Fruit fly (Drosophila melanogaster): ENCODE data around the gene CG43841.

The CG43841 gene

DNA sequence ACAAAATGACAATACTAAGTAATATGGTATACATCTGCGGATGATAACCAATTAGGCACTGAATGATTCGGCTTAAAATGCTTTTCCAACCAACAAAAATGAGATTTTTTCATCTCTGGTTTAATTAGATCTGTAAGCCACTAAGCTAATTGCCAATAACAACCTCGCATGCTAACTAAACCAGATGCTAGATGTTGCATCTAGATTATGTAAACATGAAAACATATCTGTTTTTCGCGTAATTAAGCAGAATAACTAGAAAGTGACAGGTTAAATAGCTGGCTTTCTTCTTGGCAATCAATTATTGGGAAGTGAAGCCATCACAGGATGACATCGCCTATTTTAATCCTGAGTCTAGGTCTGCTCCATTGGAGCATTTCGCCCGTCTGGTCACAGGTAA is at the start of gene CG43841:
TSS of gene CG43841 (plus strand) at position 301 of the 400 bp plus-strand sequence.
- TF ChIP-seq Hr38 (GFP tag; optimal IDR thresholded peaks at IDR 0.05) (no peak), Hr39 (GFP tag; optimal IDR thresholded peaks at IDR 0.05) (no peak), CG11902 (GFP tag; optimal IDR thresholded peaks at IDR 0.05) (no peak), CG4318 (GFP tag; optimal IDR thresholded peaks at IDR 0.05) (no peak), CG11762 (GFP tag; optimal IDR thresholded peaks at IDR 0.05; ENCODE audit: insufficient read depth) (no peak), spab (GFP tag; optimal IDR thresholded peaks at IDR 0.05) (no peak), CG9139 (GFP tag; optimal IDR thresholded peaks at IDR 0.05) (no peak), net (GFP tag; optimal IDR thresholded peaks at IDR 0.05) (no peak), CG31627 (GFP tag; optimal IDR thresholded peaks at IDR 0.05) (no peak), CG7368 (GFP tag; optimal IDR thresholded peaks at IDR 0.05) (no peak), Ets21C (GFP tag; optimal IDR thresholded peaks at IDR 0.05) (no peak), ss (GFP tag; optimal IDR thresholded peaks at IDR 0.05) (no peak), eg (GFP tag; IDR thresholded peaks at IDR 0.05) (no peak), CG3919 (GFP tag; optimal IDR thresholded peaks at IDR 0.05) (no peak), CG11294 (GFP tag; IDR thresholded peaks at IDR 0.05) (no peak), CG3032 (tag; optimal IDR thresholded peaks at IDR 0.05) (no peak), Smox (GFP tag; optimal IDR thresholded peaks at IDR 0.05) (no peak), Eip78C (GFP tag) (no peak), lz (GFP tag; optimal IDR thresholded peaks at IDR 0.05) (no peak), CG10631 (GFP tag; optimal IDR thresholded peaks at IDR 0.05) (no peak)

DNA sequence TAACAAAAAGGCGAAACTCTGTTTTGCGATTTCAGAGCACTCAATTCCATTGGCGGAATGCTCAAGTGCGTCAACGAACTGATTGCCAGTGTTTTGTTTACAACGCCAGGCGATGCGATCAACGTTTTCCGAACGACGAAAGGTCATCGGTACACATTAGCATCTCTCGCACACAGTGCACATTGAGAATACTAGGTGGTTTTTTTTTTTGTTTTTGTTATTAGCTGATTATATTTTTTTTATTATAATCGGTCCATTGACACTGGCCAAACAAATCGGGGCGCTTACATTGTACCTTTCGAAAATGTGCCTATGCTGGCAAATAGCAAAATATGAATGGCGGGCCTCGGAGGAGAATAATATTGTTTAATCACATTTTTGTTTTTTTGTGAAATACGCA is 44.3 kb upstream of the CG43841 start:
- TF ChIP-seq svp (GFP tag) (peak; percentile 94), eg (GFP tag; IDR thresholded peaks at IDR 0.05) (0 out of 3 replicates have a peak, but pooled peaks have one; percentile 15), CG3032 (tag; optimal IDR thresholded peaks at IDR 0.05) (no peak)

DNA sequence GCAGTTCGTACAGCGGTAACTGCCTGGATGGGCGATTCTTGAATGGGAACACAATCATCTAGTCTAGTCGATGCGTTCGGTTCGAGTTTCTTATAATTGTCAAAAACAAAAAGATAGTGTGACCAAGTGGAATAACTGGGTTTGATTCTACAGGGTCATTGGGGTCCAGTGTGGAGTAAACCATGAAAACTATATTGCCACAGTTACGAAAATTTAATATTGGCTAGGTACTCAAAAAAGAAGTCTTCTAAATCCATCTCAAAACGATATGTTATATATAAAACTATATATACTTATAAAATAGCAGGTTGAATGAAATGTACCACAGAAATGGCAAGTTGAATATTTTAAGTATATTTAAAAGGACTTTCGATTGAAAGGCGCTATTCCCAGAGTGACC is 39.5 kb upstream of the CG43841 start, which contains the start of gene CG34328:
TSS of gene CG34328 (minus strand) at position 101 of the 400 bp plus-strand sequence.
- TF ChIP-seq CG11762 (GFP tag; optimal IDR thresholded peaks at IDR 0.05; ENCODE audit: insufficient read depth) (no peak), dac (GFP tag; optimal IDR thresholded peaks at IDR 0.05) (no peak), CG6792 (GFP tag; optimal IDR thresholded peaks at IDR 0.05) (no peak), Eip78C (GFP tag) (no peak), vri (GFP tag; optimal IDR thresholded peaks at IDR 0.05) (no peak), CG31627 (GFP tag; optimal IDR thresholded peaks at IDR 0.05) (no peak), Sox14 (GFP tag; optimal IDR thresholded peaks at IDR 0.05) (no peak), CG8632 (GFP tag; optimal IDR thresholded peaks at IDR 0.05) (no peak), CG32006 (GFP tag; optimal IDR thresholded peaks at IDR 0.05) (no peak), Smox (GFP tag; optimal IDR thresholded peaks at IDR 0.05) (no peak), esn (GFP tag; optimal IDR thresholded peaks at IDR 0.05) (no peak), fkh (GFP tag; optimal IDR thresholded peaks at IDR 0.05) (no peak), pdm3 (GFP tag; optimal IDR thresholded peaks at IDR 0.05) (no peak)

DNA sequence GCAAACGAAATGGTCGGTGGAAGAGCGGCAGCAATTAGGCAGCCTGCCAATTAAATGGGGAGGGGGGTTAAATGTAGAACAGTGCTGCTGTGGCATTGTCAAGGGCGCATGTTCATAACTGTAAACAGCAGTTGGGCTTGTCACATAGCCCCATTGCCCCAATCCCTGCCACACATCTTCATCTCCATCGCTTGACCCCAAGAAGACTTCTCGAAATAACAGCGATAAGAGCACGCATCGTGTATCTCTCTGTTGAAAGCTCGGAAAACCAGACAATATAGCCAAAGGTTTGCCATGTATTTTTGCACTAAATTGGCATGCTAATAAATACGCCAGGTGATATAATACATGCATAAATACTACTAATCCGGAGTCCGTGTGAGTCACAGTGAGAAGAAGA is 36.9 kb upstream of the CG43841 start:
- TF ChIP-seq vri (GFP tag; optimal IDR thresholded peaks at IDR 0.05), result no peak
- TF ChIP-seq fd85E (GFP tag; optimal IDR thresholded peaks at IDR 0.05), result no peak
- peak; percentile 95 for TF ChIP-seq svp (GFP tag)
- no peak for TF ChIP-seq achi (GFP tag; optimal IDR thresholded peaks at IDR 0.05)

DNA sequence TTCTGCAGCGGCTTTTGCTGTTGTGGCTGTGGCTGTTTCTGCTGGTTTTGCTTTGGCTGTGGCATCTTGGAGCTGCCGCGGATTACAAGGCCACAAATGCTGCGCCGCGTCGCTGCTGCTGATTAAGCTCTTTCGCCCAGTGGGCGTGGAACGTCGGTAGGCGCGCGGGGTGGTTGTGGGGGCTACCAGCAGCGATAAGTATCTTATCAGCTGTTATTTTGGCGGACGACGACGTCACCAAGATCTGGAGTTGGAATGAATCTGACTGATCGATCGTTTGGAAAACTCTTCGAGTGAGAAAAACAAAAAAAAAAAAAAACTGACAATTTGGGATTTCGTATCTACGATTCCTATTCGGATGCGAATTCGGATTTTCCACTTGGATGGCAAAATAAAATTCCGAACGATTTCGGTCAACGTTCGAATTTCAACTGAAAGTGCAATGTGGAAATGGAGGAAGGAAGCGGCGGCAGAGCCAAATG is 35.3 kb upstream of the CG43841 start:
- no peak for TF ChIP-seq CG7368 (GFP tag; optimal IDR thresholded peaks at IDR 0.05)
- no peak for TF ChIP-seq Met (GFP tag; optimal IDR thresholded peaks at IDR 0.05)
- TF ChIP-seq salr (GFP tag; optimal IDR thresholded peaks at IDR 0.05), result no peak
- TF ChIP-seq dsx (GFP tag; optimal IDR thresholded peaks at IDR 0.05; ENCODE audit: poor library complexity, severe bottlenecking), result no peak
- TF ChIP-seq svp (GFP tag), result peak; percentile 93

All from whole organism, prepupa.